Worm (Caenorhabditis elegans) whole organism, young adult: ENCODE data around the gene Y39B6A.30.
A peak's percentile ranks its signal among the peaks of the same experiment; 100 is the strongest.

Experiments used
- B0261.1 ChIP-seq: sonication (generic microtip); optimal IDR thresholded peaks from 2 replicates; lab custom pipeline; 2016; ENCODE audit warnings: mild to moderate bottlenecking, missing genetic modification characterization, moderate library complexity, missing compliant biosample characterization
- F22D6.2 ChIP-seq: sonication (generic microtip); optimal IDR thresholded peaks from 2 replicates; lab custom pipeline; 2016; ENCODE audit warnings: mild to moderate bottlenecking, missing genetic modification characterization, missing compliant biosample characterization
- F23B12.7 ChIP-seq: sonication (generic microtip); optimal IDR thresholded peaks from 2 replicates; lab custom pipeline; 2017; ENCODE audit warnings: missing genetic modification characterization, mild to moderate bottlenecking, missing compliant biosample characterization, antibody characterized with exemption, moderate library complexity; ENCODE audit not compliant: insufficient read depth
- F33H1.4 ChIP-seq: fragments of 200-800 bp; sonication (Bioruptor generic); IDR thresholded peaks from 2 replicates; pipeline ENCODE4 v1.3.6; 2022; ENCODE audit warnings: missing genetic modification reagents, missing genetic modification characterization, missing compliant biosample characterization
- F37B4.10 ChIP-seq: fragments of 200-800 bp; sonication (Bioruptor generic); IDR thresholded peaks from 2 replicates; pipeline ENCODE4 v1.3.6; 2022; ENCODE audit warnings: missing genetic modification characterization, missing compliant biosample characterization
- F55B11.4 ChIP-seq: sonication (generic microtip); optimal IDR thresholded peaks from 2 replicates; lab custom pipeline; 2016; ENCODE audit warnings: missing compliant biosample characterization, missing genetic modification characterization, borderline replicate concordance; ENCODE audit not compliant: insufficient read depth
- F57C9.4 ChIP-seq: sonication (generic microtip); optimal IDR thresholded peaks from 2 replicates; lab custom pipeline; 2017; ENCODE audit warnings: mild to moderate bottlenecking, missing genetic modification characterization, missing compliant biosample characterization
- T26A5.8 ChIP-seq: sonication (generic microtip); optimal IDR thresholded peaks from 2 replicates; lab custom pipeline; 2016; ENCODE audit warnings: missing genetic modification characterization, missing compliant biosample characterization
- Y53G8AR.9 ChIP-seq: fragments of 200-800 bp; sonication (Bioruptor generic); conservative IDR thresholded peaks from 2 replicates; pipeline ENCODE4 v1.3.6; 2022; ENCODE audit warnings: missing genetic modification reagents, missing genetic modification characterization, missing compliant biosample characterization
- Y56A3A.18 ChIP-seq: fragments of 200-800 bp; sonication (Bioruptor generic); IDR thresholded peaks from 2 replicates; pipeline ENCODE4 v1.3.6; 2022; ENCODE audit warnings: missing genetic modification reagents, missing genetic modification characterization, missing compliant biosample characterization
- Y79H2A.3 ChIP-seq: fragments of 200-800 bp; sonication (Bioruptor generic); conservative IDR thresholded peaks from 2 replicates; pipeline ENCODE4 v1.3.6; 2022; ENCODE audit warnings: missing genetic modification reagents, missing genetic modification characterization, missing compliant biosample characterization
- aptf-2 ChIP-seq: fragments of 200-800 bp; sonication (Bioruptor generic); conservative IDR thresholded peaks from 2 replicates; pipeline ENCODE4 v1.3.6; 2022; ENCODE audit warnings: missing genetic modification reagents, missing genetic modification characterization, missing compliant biosample characterization
- athp-1 ChIP-seq: sonication (generic microtip); optimal IDR thresholded peaks from 2 replicates; lab custom pipeline; 2017; ENCODE audit warnings: mild to moderate bottlenecking, missing genetic modification characterization, missing compliant biosample characterization
- attf-3 ChIP-seq: fragments of 200-800 bp; sonication (Bioruptor generic); conservative IDR thresholded peaks from 2 replicates; pipeline ENCODE4 v1.3.6; 2022; ENCODE audit warnings: missing genetic modification reagents, missing genetic modification characterization, missing compliant biosample characterization
- bed-1 ChIP-seq: fragments of 200-800 bp; sonication (Bioruptor generic); IDR thresholded peaks from 2 replicates; pipeline ENCODE4 v1.3.6; 2022; ENCODE audit warnings: missing genetic modification reagents, missing genetic modification characterization, missing compliant biosample characterization
- cebp-1 ChIP-seq, 2 experiments: fragments of 200-800 bp in 1 of 2; sonication (Bioruptor generic) in 1 of 2; sonication (generic microtip) in 1 of 2; IDR thresholded peaks in 1 of 2; optimal IDR thresholded peaks in 1 of 2; 2 replicates each; pipeline versions ENCODE4 v1.3.6 to Lab custom; 2017 to 2022; ENCODE audit warnings: missing compliant biosample characterization in 2 of 2, missing genetic modification characterization in 2 of 2, mild to moderate bottlenecking in 1 of 2, missing genetic modification reagents in 1 of 2, moderate library complexity in 1 of 2
- ceh-58 ChIP-seq: fragments of 200-800 bp; sonication (Bioruptor generic); IDR thresholded peaks from 2 replicates; pipeline ENCODE4 v1.3.6; 2022; ENCODE audit warnings: missing genetic modification characterization, missing compliant biosample characterization
- ceh-79 ChIP-seq: sonication (generic microtip); optimal IDR thresholded peaks from 2 replicates; lab custom pipeline; 2017; ENCODE audit warnings: mild to moderate bottlenecking, missing genetic modification characterization, missing compliant biosample characterization
- chd-7 ChIP-seq: sonication (generic microtip); optimal IDR thresholded peaks from 2 replicates; lab custom pipeline; 2016; ENCODE audit warnings: mild to moderate bottlenecking, missing genetic modification characterization, moderate library complexity, missing compliant biosample characterization
- die-1 ChIP-seq: sonication (generic microtip); optimal IDR thresholded peaks from 2 replicates; lab custom pipeline; 2016; ENCODE audit warnings: missing genotype, mild to moderate bottlenecking, missing genetic modification characterization, missing compliant biosample characterization
- dpl-1 ChIP-seq: fragments of 150-350 bp; optimal IDR thresholded peaks from 2 replicates; lab custom pipeline; 2014; ENCODE audit warnings: missing biosample characterization, missing genetic modification reagents, missing genetic modification characterization
- egl-44 ChIP-seq: fragments of 200-800 bp; sonication (Bioruptor generic); IDR thresholded peaks from 2 replicates; pipeline ENCODE4 v1.3.6; 2022; ENCODE audit warnings: missing genetic modification reagents, missing genetic modification characterization, missing compliant biosample characterization
- egrh-3 ChIP-seq: fragments of 200-800 bp; sonication (Bioruptor generic); IDR thresholded peaks from 2 replicates; pipeline ENCODE4 v1.3.6; 2022; ENCODE audit warnings: missing genetic modification reagents, missing genetic modification characterization, missing compliant biosample characterization
- ekl-4 ChIP-seq: fragments of 200-800 bp; sonication (Bioruptor generic); IDR thresholded peaks from 2 replicates; pipeline ENCODE4 v1.3.6; 2022; ENCODE audit warnings: missing genetic modification reagents, missing genetic modification characterization, missing compliant biosample characterization
- ets-4 ChIP-seq: fragments of 200-800 bp; sonication (Bioruptor generic); optimal IDR thresholded peaks from 2 replicates; lab custom pipeline; 2018; ENCODE audit warnings: mild to moderate bottlenecking, missing genetic modification characterization, missing compliant biosample characterization
- hlh-12 ChIP-seq: sonication (generic microtip); optimal IDR thresholded peaks from 2 replicates; lab custom pipeline; 2016; ENCODE audit warnings: missing genetic modification characterization, missing compliant biosample characterization
- hmg-20 ChIP-seq: fragments of 200-800 bp; sonication (Bioruptor generic); IDR thresholded peaks from 2 replicates; pipeline ENCODE4 v1.3.6; 2022; ENCODE audit warnings: missing genetic modification reagents, missing genetic modification characterization, missing compliant biosample characterization
- lag-1 ChIP-seq: fragments of 200-800 bp; sonication (Bioruptor generic); IDR thresholded peaks from 2 replicates; pipeline ENCODE4 v1.3.6; 2022; ENCODE audit warnings: missing genetic modification reagents, missing genetic modification characterization, missing compliant biosample characterization
- let-526 ChIP-seq: fragments of 200-800 bp; sonication (Bioruptor generic); IDR thresholded peaks from 2 replicates; pipeline ENCODE4 v1.3.6; 2022; ENCODE audit warnings: missing genetic modification reagents, missing genetic modification characterization, missing compliant biosample characterization
- let-607 ChIP-seq, 2 experiments: fragments of 200-800 bp in 1 of 2; sonication (Bioruptor generic) in 1 of 2; sonication (generic microtip) in 1 of 2; optimal IDR thresholded peaks; 2 replicates each; lab custom pipeline; 2016 to 2018; ENCODE audit warnings: mild to moderate bottlenecking in 2 of 2, missing compliant biosample characterization in 2 of 2, missing genetic modification characterization in 2 of 2, moderate library complexity in 2 of 2, missing genotype in 1 of 2
- lin-26 ChIP-seq: fragments of 200-800 bp; sonication (Bioruptor generic); IDR thresholded peaks from 2 replicates; pipeline ENCODE4 v1.3.6; 2022; ENCODE audit warnings: missing genetic modification reagents, missing genetic modification characterization, missing compliant biosample characterization
- madf-10 ChIP-seq: sonication (generic microtip); optimal IDR thresholded peaks from 2 replicates; lab custom pipeline; 2016; ENCODE audit warnings: mild to moderate bottlenecking, missing genetic modification characterization, missing compliant biosample characterization
- madf-3 ChIP-seq: fragments of 200-800 bp; sonication (Bioruptor generic); IDR thresholded peaks from 2 replicates; pipeline ENCODE4 v1.3.6; 2022; ENCODE audit warnings: missing genetic modification reagents, missing genetic modification characterization, missing compliant biosample characterization
- nfyb-1 ChIP-seq: fragments of 200-800 bp; sonication (Bioruptor generic); IDR thresholded peaks from 2 replicates; pipeline ENCODE4 v1.3.6; 2022; ENCODE audit warnings: missing genetic modification reagents, missing genetic modification characterization, missing compliant biosample characterization
- nhr-90 ChIP-seq: sonication (generic microtip); optimal IDR thresholded peaks from 2 replicates; lab custom pipeline; 2016; ENCODE audit warnings: missing genotype, mild to moderate bottlenecking, missing genetic modification characterization, missing compliant biosample characterization
- rcor-1 ChIP-seq: fragments of 200-800 bp; sonication (Bioruptor generic); IDR thresholded peaks from 2 replicates; pipeline ENCODE4 v1.3.6; 2022; ENCODE audit warnings: missing genetic modification reagents, missing genetic modification characterization, missing compliant biosample characterization
- snpc-1.1 ChIP-seq: sonication (generic microtip); optimal IDR thresholded peaks from 2 replicates; lab custom pipeline; 2017; ENCODE audit warnings: missing genetic modification characterization, mild to moderate bottlenecking, missing compliant biosample characterization, antibody characterized with exemption, moderate library complexity, missing genotype, missing genetic modification reagents; ENCODE audit not compliant: insufficient read depth
- snpc-3.4 ChIP-seq: sonication (generic microtip); optimal IDR thresholded peaks from 2 replicates; lab custom pipeline; 2017; ENCODE audit warnings: missing genetic modification characterization, mild to moderate bottlenecking, missing compliant biosample characterization, antibody characterized with exemption, moderate library complexity, missing genotype, missing genetic modification reagents
- sptf-2 ChIP-seq: fragments of 200-800 bp; sonication (Bioruptor generic); optimal IDR thresholded peaks from 2 replicates; lab custom pipeline; 2018; ENCODE audit warnings: mild to moderate bottlenecking, missing genetic modification characterization, missing compliant biosample characterization
- tbx-9 ChIP-seq: sonication (generic microtip); optimal IDR thresholded peaks from 2 replicates; lab custom pipeline; 2016; ENCODE audit warnings: borderline replicate concordance, missing genetic modification characterization, inconsistent platforms, missing compliant biosample characterization
- unc-62 ChIP-seq: fragments of 150-350 bp; optimal IDR thresholded peaks from 2 replicates; lab custom pipeline; 2014; ENCODE audit warnings: missing biosample characterization, missing genetic modification reagents, missing genetic modification characterization
- zfh-2 ChIP-seq: fragments of 200-800 bp; sonication (Bioruptor generic); conservative IDR thresholded peaks from 2 replicates; pipeline ENCODE4 v1.3.6; 2022; ENCODE audit warnings: missing genetic modification reagents, missing genetic modification characterization, missing compliant biosample characterization
- ztf-18 ChIP-seq: sonication (generic microtip); optimal IDR thresholded peaks from 2 replicates; lab custom pipeline; 2016; ENCODE audit warnings: missing genotype, mild to moderate bottlenecking, missing genetic modification characterization, missing compliant biosample characterization
- ztf-22 ChIP-seq: fragments of 200-800 bp; sonication (Bioruptor generic); optimal IDR thresholded peaks from 2 replicates; lab custom pipeline; 2018; ENCODE audit warnings: mild to moderate bottlenecking, missing genetic modification characterization, moderate library complexity, missing compliant biosample characterization
- ztf-26 ChIP-seq: sonication (generic microtip); optimal IDR thresholded peaks from 2 replicates; lab custom pipeline; 2017; ENCODE audit warnings: missing genetic modification characterization, missing compliant biosample characterization

Y39B6A.30 gene

ce11 chrV:18986103-18986502 is 28.3 kb upstream of the Y39B6A.30 start:
- no peak for TF ChIP-seq aptf-2
- 0 out of 2 replicates have a peak, but pooled peaks have one; percentile 54 for TF ChIP-seq Y53G8AR.9 (GFP tag; lab: Robert Waterston, UW)

- TF ChIP-seq lin-26 (GFP tag; lab: Robert Waterston, UW) (no peak), die-1 (no peak), let-607 (tag; optimal IDR thresholded peaks at IDR 0.05; lab: Kevin White, UChicago) (peak in 1 of 2 experiments; percentile 9), hmg-20 (GFP tag; lab: Robert Waterston, UW) (0 out of 2 replicates have a peak, but pooled peaks have one; percentile 58), egrh-3 (GFP tag; lab: Robert Waterston, UW) (no peak), madf-10 (peak; percentile 2), T26A5.8 (tag; lab: Kevin White, UChicago) (no peak), unc-62 (GFP tag; lab: Kevin White, UChicago) (no peak), ceh-79 (tag; lab: Kevin White, UChicago) (no peak), chd-7 (tag; lab: Kevin White, UChicago) (no peak), egl-44 (no peak), ekl-4 (GFP tag; lab: Robert Waterston, UW) (no peak; the same call in 1 of the 2 replicates), ets-4 (GFP tag; lab: Kevin White, UChicago) (no peak), snpc-3.4 (tag; lab: Kevin White, UChicago) (no peak), ztf-22 (no peak), sptf-2 (GFP tag; lab: Kevin White, UChicago) (no peak), tbx-9 (no peak), rcor-1 (GFP tag; lab: Robert Waterston, UW) (peak; percentile 74), Y56A3A.18 (GFP tag; lab: Robert Waterston, UW) (no peak), B0261.1 (tag; lab: Kevin White, UChicago) (peak; percentile 1), athp-1 (tag; lab: Kevin White, UChicago) (no peak), madf-3 (GFP tag; lab: Robert Waterston, UW) (no peak), F22D6.2 (tag; lab: Kevin White, UChicago) (no peak), ceh-58 (GFP tag; lab: Robert Waterston, UW) (no peak), dpl-1 (no peak), cebp-1 (GFP tag; IDR thresholded peaks at IDR 0.05; lab: Robert Waterston, UW) (no peak), cebp-1 (tag; optimal IDR thresholded peaks at IDR 0.05; lab: Kevin White, UChicago) (peak; percentile 78), nfyb-1 (GFP tag; lab: Robert Waterston, UW) (peak; percentile 65), let-526 (GFP tag; lab: Robert Waterston, UW) (no peak), Y79H2A.3 (GFP tag; lab: Robert Waterston, UW) (no peak), ztf-26 (peak; percentile 46), F55B11.4 (tag; lab: Kevin White, UChicago) (no peak), nhr-90 (no peak), ztf-18 (tag; lab: Kevin White, UChicago) (peak; percentile 97), F23B12.7 (tag; lab: Kevin White, UChicago) (peak; percentile 20), F33H1.4 (peak; percentile 44), hlh-12 (tag; lab: Kevin White, UChicago) (no peak), bed-1 (no peak), attf-3 (GFP tag; lab: Robert Waterston, UW) (0 out of 2 replicates have a peak, but pooled peaks have one; percentile 44), F37B4.10 (GFP tag; lab: Robert Waterston, UW) (0 out of 2 replicates have a peak, but pooled peaks have one; percentile 33), zfh-2 (GFP tag; lab: Robert Waterston, UW) (0 out of 2 replicates have a peak, but pooled peaks have one; percentile 34), snpc-1.1 (tag; lab: Kevin White, UChicago) (no peak), lag-1 (no peak), F57C9.4 (tag; lab: Kevin White, UChicago) (no peak)
These were observed 24.0 kb upstream of the Y39B6A.30 start, which contains the start of the genes reps-1 and Y39B6A.37 for ce11 chrV:18990238-18990901. TSS of gene reps-1 (minus strand) at chrV:18990500. TSS of gene Y39B6A.37 (plus strand) at chrV:18990851.
